Worm (Caenorhabditis elegans): ENCODE data around the gene tig-3.

DNA sequence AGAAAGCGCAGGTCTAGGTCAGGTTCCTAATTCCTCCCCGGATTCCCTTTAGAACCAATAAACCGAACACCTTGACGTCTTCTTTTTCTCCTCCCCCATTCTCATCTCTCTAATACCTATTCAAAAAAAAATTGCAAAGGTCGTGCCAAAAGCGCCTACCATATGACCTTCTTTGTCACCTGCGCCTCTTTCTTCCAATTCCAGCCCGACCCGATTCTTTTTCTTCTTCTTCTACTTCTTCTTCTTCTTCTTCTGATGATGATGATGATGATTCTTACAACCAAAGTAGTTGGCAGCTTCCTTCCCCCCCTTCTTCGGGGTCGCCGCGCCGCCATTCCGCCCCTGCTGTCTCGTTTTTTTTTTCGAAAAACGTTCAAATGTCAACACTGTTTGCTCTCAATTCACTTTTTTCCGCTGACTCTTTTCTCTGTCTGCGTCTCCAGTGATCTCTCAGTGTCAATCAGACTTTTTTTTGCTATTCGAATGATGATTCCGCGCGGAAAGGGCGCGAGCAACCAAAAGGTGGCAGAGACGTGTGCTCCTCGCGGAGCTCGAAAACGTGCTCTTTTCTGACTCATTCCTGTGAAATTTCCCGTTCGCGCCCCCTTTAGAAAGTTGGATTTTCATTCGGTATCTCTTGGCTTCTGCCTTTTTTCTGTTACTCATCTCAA lies 48.1 kb downstream of the tig-3 start:
- TF ChIP-seq mdl-1 (tag; optimal IDR thresholded peaks at IDR 0.05): no peak
- no peak for TF ChIP-seq daf-12 (tag; optimal IDR thresholded peaks at IDR 0.05)
- no peak for TF ChIP-seq R02D3.7 (tag; optimal IDR thresholded peaks at IDR 0.05)
- no peak for TF ChIP-seq ceh-28 (tag; optimal IDR thresholded peaks at IDR 0.05)
- no peak for TF ChIP-seq sea-2 (GFP tag; optimal IDR thresholded peaks at IDR 0.05)
